Fruit fly (Drosophila melanogaster): ENCODE measurements around the gene CG7102.
A peak's percentile ranks its signal among the peaks of the same experiment; 100 is the strongest.

Gene CG7102

dm6 chr2L:7871821-7872524 is 15.3 kb downstream of the CG7102 start (continued):
- no peak for TF ChIP-seq ro (GFP tag; IDR thresholded peaks at IDR 0.05)
- TF ChIP-seq Opbp (GFP tag; IDR thresholded peaks at IDR 0.05; ENCODE audit: partially characterized antibody), result no peak
- peak; percentile 47; the same call in 1 of the 2 replicates for TF ChIP-seq lmd (GFP tag; IDR thresholded peaks at IDR 0.05)
- TF ChIP-seq otp (GFP tag; IDR thresholded peaks at IDR 0.05), result no peak
- 0 out of 2 replicates have a peak, but pooled peaks have one; percentile 24 for TF ChIP-seq CG4404 (GFP tag; IDR thresholded peaks at IDR 0.05)
- TF ChIP-seq CG10274 (GFP tag; optimal IDR thresholded peaks at IDR 0.05), result no peak
- TF ChIP-seq Rfx (GFP tag; IDR thresholded peaks at IDR 0.05), result peak; percentile 27; the same call in 1 of the 2 replicates
- TF ChIP-seq fru (optimal IDR thresholded peaks at IDR 0.05), result no peak
- TF ChIP-seq CG11560 (tag; IDR thresholded peaks at IDR 0.05), result no peak
- TF ChIP-seq CG7839 (tag; optimal IDR thresholded peaks at IDR 0.05), result peak; percentile 72
- no peak for TF ChIP-seq CG8388 (GFP tag; optimal IDR thresholded peaks at IDR 0.05)
- TF ChIP-seq grn (GFP tag; optimal IDR thresholded peaks at IDR 0.05), result no peak
- peak; percentile 10 for TF ChIP-seq CG5180 (GFP tag; optimal IDR thresholded peaks at IDR 0.05)
- TF ChIP-seq trh (GFP tag; optimal IDR thresholded peaks at IDR 0.05), result no peak
- peak; percentile 57 for TF ChIP-seq Ptx1 (GFP tag; IDR thresholded peaks at IDR 0.05)
- no peak for TF ChIP-seq CG2116 (GFP tag; optimal IDR thresholded peaks at IDR 0.05)
- no peak for TF ChIP-seq ttk (GFP tag; IDR thresholded peaks at IDR 0.05)
- no peak for TF ChIP-seq GATAe (GFP tag; conservative IDR thresholded peaks at IDR 0.05)
- peak; percentile 71 for TF ChIP-seq CoRest (tag; optimal IDR thresholded peaks at IDR 0.05)
- peak; percentile 11; the same call in 1 of the 2 replicates for TF ChIP-seq E2f2 (GFP tag; IDR thresholded peaks at IDR 0.05)
- TF ChIP-seq cas (GFP tag; IDR thresholded peaks at IDR 0.05), result no peak
- no peak for TF ChIP-seq CG8478 (optimal IDR thresholded peaks at IDR 0.05)
- TF ChIP-seq CG43689 (GFP tag; IDR thresholded peaks at IDR 0.05), result no peak
- TF ChIP-seq CG16815 (GFP tag; optimal IDR thresholded peaks at IDR 0.05), result no peak
- TF ChIP-seq CG8944 (GFP tag; optimal IDR thresholded peaks at IDR 0.05), result no peak
- no peak for TF ChIP-seq CG12236 (GFP tag; optimal IDR thresholded peaks at IDR 0.05)
- TF ChIP-seq her (GFP tag; optimal IDR thresholded peaks at IDR 0.05), result no peak
- no peak for TF ChIP-seq Adf1 (GFP tag; IDR thresholded peaks at IDR 0.05)
- TF ChIP-seq CG17612 (GFP tag; IDR thresholded peaks at IDR 0.05), result no peak
- TF ChIP-seq tll (GFP tag; optimal IDR thresholded peaks at IDR 0.05), result no peak
- TF ChIP-seq D (optimal IDR thresholded peaks at IDR 0.05), result no peak
- peak; percentile 17 for TF ChIP-seq D (GFP tag; optimal IDR thresholded peaks at IDR 0.05)
- TF ChIP-seq ranshi (GFP tag; IDR thresholded peaks at IDR 0.05), result no peak
- no peak for TF ChIP-seq Trl (optimal IDR thresholded peaks at IDR 0.05)
- no peak for TF ChIP-seq Trl (GFP tag; optimal IDR thresholded peaks at IDR 0.05)
- no peak for TF ChIP-seq CG31224 (GFP tag; IDR thresholded peaks at IDR 0.05)
- no peak for TF ChIP-seq vfl (GFP tag; optimal IDR thresholded peaks at IDR 0.05)
- no peak for TF ChIP-seq pb (GFP tag; optimal IDR thresholded peaks at IDR 0.05)
- TF ChIP-seq Usf (GFP tag; optimal IDR thresholded peaks at IDR 0.05), result peak; percentile 8
- TF ChIP-seq CG12155 (GFP tag; optimal IDR thresholded peaks at IDR 0.05), result peak; percentile 9
- peak; percentile 34 for TF ChIP-seq dpn (GFP tag; optimal IDR thresholded peaks at IDR 0.05)
- TF ChIP-seq D19A (tag; optimal IDR thresholded peaks at IDR 0.05), result peak; percentile 44
- peak; percentile 77 for TF ChIP-seq grau (tag; optimal IDR thresholded peaks at IDR 0.05)
- TF ChIP-seq CG2712 (tag; optimal IDR thresholded peaks at IDR 0.05), result peak; percentile 52
- peak; percentile 39 for TF ChIP-seq Abd-B (GFP tag; optimal IDR thresholded peaks at IDR 0.05)
- TF ChIP-seq kah (GFP tag; optimal IDR thresholded peaks at IDR 0.05), result no peak
- no peak for TF ChIP-seq CG4282 (GFP tag; optimal IDR thresholded peaks at IDR 0.05)
- TF ChIP-seq CG17802 (tag; optimal IDR thresholded peaks at IDR 0.05), result no peak
- TF ChIP-seq seq (GFP tag; IDR thresholded peaks at IDR 0.05), result peak; percentile 33; the same call in 1 of the 2 replicates
- TF ChIP-seq CG10565 (GFP tag; optimal IDR thresholded peaks at IDR 0.05), result no peak
- TF ChIP-seq CG16813 (GFP tag; IDR thresholded peaks at IDR 0.05; ENCODE audit: partially characterized antibody), result no peak
- no peak for TF ChIP-seq CG12942 (GFP tag; optimal IDR thresholded peaks at IDR 0.05)
